Worm (Caenorhabditis elegans) whole organism, L1 larva: ENCODE data around the gene cam-1.

Experiments used
- C16A3.4 ChIP-seq: fragments of 150-350 bp; optimal IDR thresholded peaks from 2 replicates; lab custom pipeline; 2014; ENCODE audit warnings: missing biosample characterization, missing genetic modification characterization
- C34B4.2 ChIP-seq: sonication (generic microtip); optimal IDR thresholded peaks from 2 replicates; lab custom pipeline; 2017; ENCODE audit warnings: mild to moderate bottlenecking, missing genetic modification characterization, missing compliant biosample characterization
- F16B12.6 ChIP-seq: fragments of 150-350 bp; optimal IDR thresholded peaks from 2 replicates; lab custom pipeline; 2014; ENCODE audit warnings: missing biosample characterization, missing genetic modification characterization
- Y116A8C.19 ChIP-seq: sonication (generic microtip); optimal IDR thresholded peaks from 2 replicates; lab custom pipeline; 2016; ENCODE audit warnings: missing compliant biosample characterization, missing genetic modification characterization, borderline replicate concordance
- aha-1 ChIP-seq: fragments of 150-350 bp; optimal IDR thresholded peaks from 2 replicates; lab custom pipeline; 2014; ENCODE audit warnings: missing biosample characterization, missing genetic modification characterization
- alr-1 ChIP-seq: fragments of 200-800 bp; sonication (Bioruptor generic); optimal IDR thresholded peaks from 2 replicates; lab custom pipeline; 2018; ENCODE audit warnings: borderline replicate concordance, mild to moderate bottlenecking, missing genetic modification characterization, missing compliant biosample characterization
- ceh-63 ChIP-seq: fragments of 200-800 bp; sonication (Bioruptor generic); optimal IDR thresholded peaks from 2 replicates; lab custom pipeline; 2018; ENCODE audit warnings: mild to moderate bottlenecking, missing genetic modification characterization, missing compliant biosample characterization
- ceh-82 ChIP-seq, 3 experiments: fragments of 150-350 bp in 1 of 3; sonication (generic microtip) in 2 of 3; optimal IDR thresholded peaks; 2 replicates each; lab custom pipeline; 2014 to 2017; ENCODE audit warnings: missing biosample characterization in 3 of 3, missing genetic modification characterization in 3 of 3
- ceh-90 ChIP-seq: sonication (generic microtip); optimal IDR thresholded peaks from 2 replicates; lab custom pipeline; 2016; ENCODE audit warnings: missing genetic modification characterization, missing compliant biosample characterization
- ces-1 ChIP-seq: fragments of 150-350 bp; optimal IDR thresholded peaks from 2 replicates; lab custom pipeline; 2014; ENCODE audit warnings: missing biosample characterization, missing genetic modification reagents, missing genetic modification characterization
- efl-3 ChIP-seq: fragments of 200-800 bp; sonication (Bioruptor generic); optimal IDR thresholded peaks from 2 replicates; lab custom pipeline; 2018; ENCODE audit warnings: mild to moderate bottlenecking, missing genetic modification characterization, missing compliant biosample characterization
- ets-5 ChIP-seq: fragments of 200-800 bp; sonication (Bioruptor generic); IDR thresholded peaks from 2 replicates; pipeline ENCODE4 v1.3.6; 2022; ENCODE audit warnings: missing genetic modification characterization, missing compliant biosample characterization
- grh-1 ChIP-seq: fragments of 200-800 bp; sonication (Bioruptor generic); IDR thresholded peaks from 2 replicates; pipeline ENCODE4 v1.3.6; 2022; ENCODE audit warnings: missing genetic modification reagents, missing genetic modification characterization, missing compliant biosample characterization
- isw-1 ChIP-seq: fragments of 200-800 bp; sonication (Bioruptor generic); IDR thresholded peaks from 2 replicates; pipeline ENCODE4 v1.3.6; 2022; ENCODE audit warnings: missing genetic modification characterization, missing compliant biosample characterization
- jun-1 ChIP-seq: fragments of 150-350 bp; optimal IDR thresholded peaks from 2 replicates; lab custom pipeline; 2014; ENCODE audit warnings: missing biosample characterization, missing genetic modification reagents, missing genetic modification characterization
- lin-14 ChIP-seq: fragments of 200-800 bp; sonication (Bioruptor generic); optimal IDR thresholded peaks from 2 replicates; lab custom pipeline; 2018; ENCODE audit warnings: mild to moderate bottlenecking, missing genetic modification characterization, moderate library complexity, missing compliant biosample characterization
- lin-15B ChIP-seq: fragments of 150-350 bp; sonication (generic microtip); optimal IDR thresholded peaks from 3 replicates; lab custom pipeline; 2014; ENCODE audit warnings: missing biosample characterization, missing genetic modification characterization
- lin-39 ChIP-seq: fragments of 150-350 bp; optimal IDR thresholded peaks from 2 replicates; lab custom pipeline; 2014; ENCODE audit warnings: missing biosample characterization, missing genetic modification reagents, missing genetic modification characterization
- lsy-2 ChIP-seq, 2 experiments: fragments of 150-350 bp; optimal IDR thresholded peaks; 2 replicates each; lab custom pipeline; 2014; ENCODE audit warnings: missing biosample characterization in 2 of 2, missing genetic modification characterization in 2 of 2
- mdl-1 ChIP-seq, 2 experiments: fragments of 150-350 bp; optimal IDR thresholded peaks; 2 replicates each; lab custom pipeline; 2014 to 2017; ENCODE audit warnings: missing biosample characterization in 2 of 2, missing genetic modification characterization in 2 of 2, inconsistent platforms in 1 of 2
- mef-2 ChIP-seq: fragments of 150-350 bp; optimal IDR thresholded peaks from 2 replicates; lab custom pipeline; 2014; ENCODE audit warnings: missing biosample characterization, missing genetic modification characterization
- mep-1 ChIP-seq: fragments of 150-350 bp; optimal IDR thresholded peaks from 2 replicates; lab custom pipeline; 2014; ENCODE audit warnings: missing biosample characterization, missing genetic modification characterization
- nhr-11 ChIP-seq: fragments of 150-350 bp; optimal IDR thresholded peaks from 2 replicates; lab custom pipeline; 2014; ENCODE audit warnings: missing biosample characterization, missing genetic modification characterization
- nhr-12 ChIP-seq: sonication (generic microtip); optimal IDR thresholded peaks from 2 replicates; lab custom pipeline; 2017; ENCODE audit warnings: missing biosample characterization, missing genetic modification characterization
- nhr-19 ChIP-seq: fragments of 200-800 bp; sonication (Bioruptor generic); conservative IDR thresholded peaks from 2 replicates; pipeline ENCODE4 v1.3.6; 2022; ENCODE audit warnings: missing genetic modification characterization, missing compliant biosample characterization
- nhr-47 ChIP-seq: sonication (generic microtip); optimal IDR thresholded peaks from 2 replicates; lab custom pipeline; 2016; ENCODE audit warnings: mild to moderate bottlenecking, missing genetic modification characterization, moderate library complexity, missing compliant biosample characterization
- nhr-71 ChIP-seq: sonication (generic microtip); optimal IDR thresholded peaks from 2 replicates; lab custom pipeline; 2016; ENCODE audit warnings: mild to moderate bottlenecking, missing genetic modification characterization, moderate library complexity, missing compliant biosample characterization
- nhr-77 ChIP-seq: fragments of 150-350 bp; optimal IDR thresholded peaks from 2 replicates; lab custom pipeline; 2014; ENCODE audit warnings: missing biosample characterization, missing genetic modification characterization
- nhr-84 ChIP-seq: sonication (generic microtip); optimal IDR thresholded peaks from 2 replicates; lab custom pipeline; 2017; ENCODE audit warnings: missing biosample characterization, missing genetic modification characterization
- nhr-85 ChIP-seq: sonication (generic microtip); peaks from one replicate; lab custom pipeline; 2016; ENCODE audit warnings: missing genetic modification characterization, inconsistent platforms, missing compliant biosample characterization
- nhr-90 ChIP-seq: sonication (generic microtip); optimal IDR thresholded peaks from 2 replicates; lab custom pipeline; 2016; ENCODE audit warnings: mild to moderate bottlenecking, missing genetic modification characterization, missing compliant biosample characterization; ENCODE audit not compliant: poor library complexity
- rnt-1 ChIP-seq: sonication (generic microtip); optimal IDR thresholded peaks from 2 replicates; lab custom pipeline; 2016; ENCODE audit warnings: mild to moderate bottlenecking, missing genetic modification characterization, moderate library complexity, missing compliant biosample characterization
- snu-23 ChIP-seq: sonication (generic microtip); optimal IDR thresholded peaks from 2 replicates; lab custom pipeline; 2016; ENCODE audit warnings: missing genetic modification characterization, missing compliant biosample characterization
- tbx-2 ChIP-seq: sonication (generic microtip); optimal IDR thresholded peaks from 2 replicates; lab custom pipeline; 2016; ENCODE audit warnings: missing genetic modification characterization, missing compliant biosample characterization
- tlp-1 ChIP-seq: fragments of 150-350 bp; optimal IDR thresholded peaks from 2 replicates; lab custom pipeline; 2014; ENCODE audit warnings: missing biosample characterization, missing genetic modification characterization
- unc-130 ChIP-seq: fragments of 150-350 bp; optimal IDR thresholded peaks from 2 replicates; lab custom pipeline; 2017; ENCODE audit warnings: missing biosample characterization, missing genetic modification characterization, inconsistent platforms
- unc-30 ChIP-seq: sonication (generic microtip); optimal IDR thresholded peaks from 2 replicates; lab custom pipeline; 2017; ENCODE audit warnings: missing biosample characterization, missing genetic modification characterization
- unc-62 ChIP-seq: fragments of 150-350 bp; optimal IDR thresholded peaks from 2 replicates; lab custom pipeline; 2014; ENCODE audit warnings: missing biosample characterization, missing genetic modification reagents, missing genetic modification characterization
- unc-86 ChIP-seq: sonication (generic microtip); optimal IDR thresholded peaks from 2 replicates; lab custom pipeline; 2016; ENCODE audit warnings: missing genetic modification characterization, missing compliant biosample characterization
- vab-15 ChIP-seq: sonication (generic microtip); optimal IDR thresholded peaks from 2 replicates; lab custom pipeline; 2017; ENCODE audit warnings: missing genotype, mild to moderate bottlenecking, missing genetic modification characterization, missing compliant biosample characterization
- xbp-1 ChIP-seq: sonication (generic microtip); optimal IDR thresholded peaks from 2 replicates; lab custom pipeline; 2016; ENCODE audit warnings: missing genetic modification characterization, missing compliant biosample characterization
- zag-1 ChIP-seq: fragments of 150-350 bp; optimal IDR thresholded peaks from 2 replicates; lab custom pipeline; 2014; ENCODE audit warnings: missing biosample characterization, missing genetic modification characterization
- ztf-4 ChIP-seq: fragments of 150-350 bp; optimal IDR thresholded peaks from 2 replicates; lab custom pipeline; 2014; ENCODE audit warnings: missing biosample characterization, missing genetic modification characterization

Gene cam-1

ce11 chrII:9333714-9334113, 23.6 kb upstream of the cam-1 start, which contains the start of gene scp-1:
TSS of gene scp-1 (plus strand) at chrII:9334014.
- TF ChIP-seq nhr-90 (tag; lab: Kevin White, UChicago) (no peak), lsy-2 (tag; optimal IDR thresholded peaks at IDR 0.05; lab: Kevin White, UChicago) (no peak), aha-1 (tag; lab: Kevin White, UChicago) (no peak), unc-62 (no peak), ztf-4 (tag; lab: Kevin White, UChicago) (no peak), nhr-84 (no peak), ceh-90 (tag; lab: Kevin White, UChicago) (no peak), alr-1 (tag; lab: Kevin White, UChicago) (no peak)

DNA sequence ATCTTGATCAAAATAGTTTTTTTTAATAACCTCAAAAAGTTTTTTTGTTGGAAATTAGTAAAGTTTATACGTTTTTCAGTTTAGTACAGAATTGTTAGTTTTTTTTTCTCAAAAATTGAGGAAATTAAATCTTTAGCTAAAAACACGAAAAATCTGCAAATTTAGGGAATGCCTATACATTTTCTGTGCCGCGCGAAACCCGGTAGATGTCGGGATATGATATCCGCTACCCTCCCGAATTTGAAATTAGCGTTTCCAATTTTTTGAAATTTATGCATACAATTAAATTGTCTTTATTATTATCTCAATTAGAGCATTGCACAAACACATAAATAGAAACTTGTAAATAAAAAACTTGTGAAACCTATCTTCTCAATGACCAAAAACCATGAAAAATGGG, 22.9 kb upstream of the cam-1 start:
- TF ChIP-seq unc-62 (no peak), snu-23 (GFP tag; lab: Kevin White, UChicago) (no peak), lin-39 (no peak), xbp-1 (tag; lab: Kevin White, UChicago) (no peak), C16A3.4 (no peak), ztf-4 (tag; lab: Kevin White, UChicago) (no peak), unc-130 (no peak), efl-3 (GFP tag; lab: Kevin White, UChicago) (no peak), ceh-63 (GFP tag; lab: Kevin White, UChicago) (no peak), jun-1 (tag; lab: Kevin White, UChicago) (no peak), lin-15B (tag; lab: Kevin White, UChicago) (no peak), lsy-2 (tag; optimal IDR thresholded peaks at IDR 0.05; lab: Kevin White, UChicago) (no peak), alr-1 (tag; lab: Kevin White, UChicago) (no peak), vab-15 (tag; lab: Kevin White, UChicago) (no peak), ces-1 (GFP tag; lab: Kevin White, UChicago) (no peak), ceh-82 (tag; optimal IDR thresholded peaks at IDR 0.05; lab: Kevin White, UChicago) (no peak), aha-1 (tag; lab: Kevin White, UChicago) (no peak), nhr-77 (tag; lab: Kevin White, UChicago) (no peak), tlp-1 (tag; lab: Kevin White, UChicago) (no peak), nhr-85 (no peak)

DNA sequence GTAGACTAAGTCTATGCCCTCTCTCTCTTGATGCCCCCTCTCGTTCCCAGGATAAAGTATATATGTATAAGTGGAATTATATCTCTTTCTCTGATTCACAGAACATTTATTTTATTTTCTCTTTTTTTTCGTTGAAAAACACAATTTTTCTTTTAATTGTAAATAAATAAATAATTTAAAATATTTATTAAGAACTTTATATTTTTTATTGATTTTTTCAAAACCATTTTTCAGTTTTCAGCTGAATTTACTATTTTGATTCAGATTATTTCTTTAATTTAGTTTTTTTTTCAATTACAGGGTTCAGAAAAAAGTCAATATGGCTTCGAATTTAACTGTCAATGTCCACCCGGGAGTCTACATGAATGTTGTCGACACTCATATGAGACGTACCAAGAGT, 21.2 kb upstream of the cam-1 start, which contains the start of gene eif-3.F:
TSS of gene eif-3.F (plus strand) at position 301 of the 400 bp plus-strand sequence.
- no peak for TF ChIP-seq isw-1 (GFP tag; lab: Robert Waterston, UW)
- no peak for TF ChIP-seq F16B12.6
- no peak for TF ChIP-seq unc-86 (tag; lab: Kevin White, UChicago)
- no peak for TF ChIP-seq ets-5 (GFP tag; lab: Robert Waterston, UW)

ce11 chrII:9329474-9329873, 19.4 kb upstream of the cam-1 start, which contains the start of gene wbp-2:
TSS of gene wbp-2 (plus strand) at chrII:9329774.
- no peak for TF ChIP-seq unc-86 (tag; lab: Kevin White, UChicago)
- TF ChIP-seq mef-2 (tag; lab: Kevin White, UChicago) = no peak
- no peak for TF ChIP-seq mep-1
- TF ChIP-seq nhr-11 (tag; lab: Kevin White, UChicago) = no peak
- TF ChIP-seq zag-1 (tag; lab: Kevin White, UChicago) = no peak
- TF ChIP-seq nhr-47 (tag; lab: Kevin White, UChicago) = no peak
- no peak for TF ChIP-seq unc-30 (tag; lab: Kevin White, UChicago)
- TF ChIP-seq grh-1 (GFP tag; lab: Robert Waterston, UW) = no peak
- TF ChIP-seq ces-1 (GFP tag; lab: Kevin White, UChicago) = no peak
- TF ChIP-seq lin-14 (GFP tag; lab: Kevin White, UChicago) = no peak
- no peak for TF ChIP-seq nhr-12 (tag; lab: Kevin White, UChicago)
- TF ChIP-seq rnt-1 (tag; lab: Kevin White, UChicago) = no peak
- no peak for TF ChIP-seq Y116A8C.19 (tag; lab: Kevin White, UChicago)
- TF ChIP-seq unc-62 = no peak
- TF ChIP-seq mdl-1 (tag; optimal IDR thresholded peaks at IDR 0.05; lab: Kevin White, UChicago) = no peak
- TF ChIP-seq C34B4.2 (tag; lab: Kevin White, UChicago) = no peak
- no peak for TF ChIP-seq tbx-2 (tag; lab: Kevin White, UChicago)
- TF ChIP-seq nhr-71 (tag; lab: Kevin White, UChicago) = no peak
- TF ChIP-seq nhr-19 (GFP tag; lab: Robert Waterston, UW) = no peak
- TF ChIP-seq, all 84 proteins: peak for 0
